Fruit fly (Drosophila melanogaster): Measurements from ENCODE around the gene Bdbt.
A peak's percentile ranks its signal among the peaks of the same experiment; 100 is the strongest.

The Bdbt gene

dm6 chr3R:21130050-21130449 lies 11.4 kb upstream of the Bdbt start, which contains the start of gene Ice2 (continued):
- no peak for TF ChIP-seq CG12769 (tag; optimal IDR thresholded peaks at IDR 0.05)
- no peak for TF ChIP-seq CG7963 (GFP tag; IDR thresholded peaks at IDR 0.05; ENCODE audit: partially characterized antibody)
- TF ChIP-seq CG30020 (tag; optimal IDR thresholded peaks at IDR 0.05), result peak; percentile 38
- no peak for TF ChIP-seq ab (GFP tag; optimal IDR thresholded peaks at IDR 0.05)
- no peak for TF ChIP-seq CG30431 (GFP tag; optimal IDR thresholded peaks at IDR 0.05)
- TF ChIP-seq CG11247 (GFP tag; IDR thresholded peaks at IDR 0.05), result no peak
- no peak for TF ChIP-seq CG13775 (GFP tag; optimal IDR thresholded peaks at IDR 0.05)
- TF ChIP-seq CHES-1-like (GFP tag; optimal IDR thresholded peaks at IDR 0.05), result no peak
- TF ChIP-seq CG32772 (GFP tag; IDR thresholded peaks at IDR 0.05), result no peak
- no peak for TF ChIP-seq ATbp (GFP tag; optimal IDR thresholded peaks at IDR 0.05)
- no peak for TF ChIP-seq CG1647 (GFP tag; optimal IDR thresholded peaks at IDR 0.05)
- TF ChIP-seq dati (GFP tag; IDR thresholded peaks at IDR 0.05), result no peak
- no peak for TF ChIP-seq Stat92E (GFP tag; optimal IDR thresholded peaks at IDR 0.05)
- TF ChIP-seq tx (GFP tag; optimal IDR thresholded peaks at IDR 0.05), result no peak
- TF ChIP-seq CG3995 (GFP tag; optimal IDR thresholded peaks at IDR 0.05), result no peak
- TF ChIP-seq fd96Cb (tag; optimal IDR thresholded peaks at IDR 0.05), result no peak
- TF ChIP-seq CG14860 (GFP tag; IDR thresholded peaks at IDR 0.05; ENCODE audit: partially characterized antibody), result no peak
- TF ChIP-seq Bdp1 (GFP tag; optimal IDR thresholded peaks at IDR 0.05), result no peak
- TF ChIP-seq trh (GFP tag; optimal IDR thresholded peaks at IDR 0.05), result no peak
- no peak for TF ChIP-seq Hr39 (optimal IDR thresholded peaks at IDR 0.05)
- peak; percentile 42 for TF ChIP-seq CG1792 (GFP tag; optimal IDR thresholded peaks at IDR 0.05)
- peak; percentile 61 for TF ChIP-seq Ets97D (GFP tag; optimal IDR thresholded peaks at IDR 0.05)
- no peak for TF ChIP-seq Oli (tag; optimal IDR thresholded peaks at IDR 0.05)
- no peak for TF ChIP-seq Chrac-16 (GFP tag; optimal IDR thresholded peaks at IDR 0.05)
- no peak for TF ChIP-seq slou (GFP tag; optimal IDR thresholded peaks at IDR 0.05)
- TF ChIP-seq tio (GFP tag; optimal IDR thresholded peaks at IDR 0.05), result no peak
- peak; percentile 35 for TF ChIP-seq Scr (GFP tag; IDR thresholded peaks at IDR 0.05; ENCODE audit: partially characterized antibody)
- no peak for TF ChIP-seq her (GFP tag; optimal IDR thresholded peaks at IDR 0.05)
- no peak for TF ChIP-seq CG5953 (GFP tag; IDR thresholded peaks at IDR 0.05)
- no peak for TF ChIP-seq CG1024 (GFP tag; IDR thresholded peaks at IDR 0.05)
- peak; percentile 53; the same call in 1 of the 2 replicates for TF ChIP-seq unc-4 (GFP tag; IDR thresholded peaks at IDR 0.05; ENCODE audit: partially characterized antibody)
- no peak for TF ChIP-seq CG7839 (tag; optimal IDR thresholded peaks at IDR 0.05)
- no peak for TF ChIP-seq CG3065 (GFP tag; optimal IDR thresholded peaks at IDR 0.05)
- TF ChIP-seq jumu (GFP tag; optimal IDR thresholded peaks at IDR 0.05), result no peak
- no peak for TF ChIP-seq CG2129 (GFP tag; IDR thresholded peaks at IDR 0.05; ENCODE audit: partially characterized antibody)
- TF ChIP-seq pan (optimal IDR thresholded peaks at IDR 0.05), result no peak
- TF ChIP-seq pan (GFP tag; optimal IDR thresholded peaks at IDR 0.05 in 1 of 2, IDR thresholded peaks at IDR 0.05 in 1 of 2), result no peak
- no peak for TF ChIP-seq ro (GFP tag; IDR thresholded peaks at IDR 0.05)
- TF ChIP-seq z (GFP tag; IDR thresholded peaks at IDR 0.05), result no peak
- no peak for TF ChIP-seq hbn (GFP tag; IDR thresholded peaks at IDR 0.05; ENCODE audit: partially characterized antibody)
- no peak for TF ChIP-seq H2.0 (GFP tag; IDR thresholded peaks at IDR 0.05)
- TF ChIP-seq CG17568 (GFP tag; optimal IDR thresholded peaks at IDR 0.05), result no peak
- TF ChIP-seq pnt (GFP tag; optimal IDR thresholded peaks at IDR 0.05), result no peak
- no peak for TF ChIP-seq HmgZ (tag; optimal IDR thresholded peaks at IDR 0.05)
- no peak for TF ChIP-seq CG10147 (GFP tag; optimal IDR thresholded peaks at IDR 0.05)
- TF ChIP-seq CG6765 (GFP tag; optimal IDR thresholded peaks at IDR 0.05), result no peak
- TF ChIP-seq cas (GFP tag; IDR thresholded peaks at IDR 0.05), result no peak
- no peak for TF ChIP-seq CG12071 (GFP tag; optimal IDR thresholded peaks at IDR 0.05)
- no peak for TF ChIP-seq Gsc (GFP tag; IDR thresholded peaks at IDR 0.05)
- TF ChIP-seq CG7987 (GFP tag; optimal IDR thresholded peaks at IDR 0.05), result no peak
- peak; percentile 35; the same call in 1 of the 3 replicates for TF ChIP-seq HLH4C (GFP tag; IDR thresholded peaks at IDR 0.05; ENCODE audit: partially characterized antibody)
- no peak for TF ChIP-seq ftz-f1 (GFP tag; optimal IDR thresholded peaks at IDR 0.05)
